Worm (Caenorhabditis elegans) whole organism, midembryonic: ENCODE data around the gene fars-3.

ENCODE experiments used
- T22C8.4 ChIP-seq: fragments of 200-800 bp; sonication (Bioruptor generic); IDR thresholded peaks from 2 replicates; pipeline ENCODE4 v1.3.6; 2022; ENCODE audit warnings: missing genetic modification characterization, missing compliant biosample characterization
- cog-1 ChIP-seq: sonication (generic microtip); optimal IDR thresholded peaks from 2 replicates; lab custom pipeline; 2016; ENCODE audit warnings: missing genetic modification characterization, missing compliant biosample characterization
- flt-1 ChIP-seq: fragments of 200-800 bp; sonication (Bioruptor generic); IDR thresholded peaks from 2 replicates; pipeline ENCODE4 v1.3.6; 2022; ENCODE audit warnings: missing genetic modification characterization, missing compliant biosample characterization
- klf-2 ChIP-seq: fragments of 200-800 bp; sonication (Bioruptor generic); conservative IDR thresholded peaks from 2 replicates; pipeline ENCODE4 v1.3.6; 2022; ENCODE audit warnings: missing genetic modification reagents, missing genetic modification characterization, missing compliant biosample characterization
- med-1 ChIP-seq: sonication (generic microtip); optimal IDR thresholded peaks from 2 replicates; lab custom pipeline; 2017; ENCODE audit warnings: missing genetic modification characterization, mild to moderate bottlenecking, missing compliant biosample characterization, antibody characterized with exemption, missing genetic modification reagents; ENCODE audit not compliant: insufficient read depth
- ref-1 ChIP-seq: fragments of 200-800 bp; sonication (Bioruptor generic); conservative IDR thresholded peaks from 2 replicates; pipeline ENCODE4 v1.3.6; 2022; ENCODE audit warnings: missing genetic modification reagents, missing genetic modification characterization, missing compliant biosample characterization
- tab-1 ChIP-seq: fragments of 200-800 bp; sonication (Bioruptor generic); IDR thresholded peaks from 2 replicates; pipeline ENCODE4 v1.3.6; 2022; ENCODE audit warnings: missing genetic modification characterization, missing compliant biosample characterization
- ztf-23 ChIP-seq: fragments of 200-800 bp; sonication (Bioruptor generic); IDR thresholded peaks from 2 replicates; pipeline ENCODE4 v1.3.6; 2022; ENCODE audit warnings: missing genetic modification reagents, missing genetic modification characterization, missing compliant biosample characterization
- ztf-29 ChIP-seq: fragments of 200-800 bp; sonication (Bioruptor generic); IDR thresholded peaks from 2 replicates; pipeline ENCODE4 v1.3.6; 2022; ENCODE audit warnings: missing genetic modification reagents, missing genetic modification characterization, missing compliant biosample characterization

DNA sequence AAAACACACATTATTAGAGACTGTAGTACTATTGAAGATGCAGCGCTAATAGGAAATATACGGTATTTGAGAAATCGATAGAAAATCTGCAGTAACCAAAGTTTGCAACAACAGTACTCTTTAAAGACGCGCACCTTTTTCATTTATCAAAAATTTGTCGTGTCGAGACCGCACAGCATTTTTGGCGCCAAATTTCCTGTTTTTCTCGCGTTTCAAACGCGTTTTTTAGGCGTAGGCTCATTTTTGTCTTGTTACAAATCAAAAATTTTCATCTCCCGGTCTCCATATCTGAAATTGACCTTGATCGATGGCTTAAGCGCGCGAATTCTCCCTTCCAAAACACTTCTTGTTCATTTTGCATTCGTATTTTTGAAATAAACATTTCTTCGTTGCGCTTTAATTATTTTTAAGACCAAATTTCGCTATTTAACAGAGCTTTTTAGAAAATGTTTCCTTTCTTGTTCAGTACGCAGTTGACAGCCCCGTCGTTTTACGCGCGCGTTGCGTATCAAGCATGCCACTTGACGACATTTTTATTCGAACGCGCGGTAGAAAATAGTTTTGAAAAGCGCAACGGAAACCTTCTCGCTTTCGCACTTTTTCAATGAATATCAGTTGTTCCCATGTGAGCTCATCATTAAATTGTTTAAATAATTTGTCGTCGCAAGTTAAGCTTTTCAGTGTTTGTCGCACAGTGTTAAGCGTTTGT, 7.8 kb upstream of the fars-3 start:
- TF ChIP-seq klf-2 (GFP tag; lab: Robert Waterston, UW) (no peak), ztf-23 (GFP tag; lab: Robert Waterston, UW) (no peak), ref-1 (GFP tag; lab: Robert Waterston, UW) (no peak), flt-1 (GFP tag; lab: Robert Waterston, UW) (no peak), med-1 (GFP tag; lab: Kevin White, UChicago) (no peak), T22C8.4 (GFP tag; lab: Robert Waterston, UW) (no peak), cog-1 (tag; lab: Kevin White, UChicago) (no peak), ztf-29 (GFP tag; lab: Robert Waterston, UW) (no peak), tab-1 (GFP tag; lab: Robert Waterston, UW) (no peak)
